Fruit fly (Drosophila melanogaster) S2 (cell line): ENCODE results near the gene RhoGEF64C.

ENCODE experiments used
- CG8478 ChIP-seq: fragments of >200 bp; optimal IDR thresholded peaks from 2 replicates; lab custom pipeline; 2018
- CTCF ChIP-seq, 2 experiments: fragments of >200 bp; optimal IDR thresholded peaks; 2 replicates each; lab custom pipeline; 2018

- TF ChIP-seq CTCF (optimal IDR thresholded peaks at IDR 0.05; lab: Kevin White, UChicago) (no peak), CG8478 (no peak)
Measured at dm6 chr3L:4697301-4697700, 4.7 kb downstream of the RhoGEF64C start, which contains the start of gene CG13713.
